Worm (Caenorhabditis elegans) whole organism, early embryonic: Measurements from ENCODE around the gene clec-40.

Experiments
- B0310.2 ChIP-seq: sonication (generic microtip); optimal IDR thresholded peaks from 2 replicates; lab custom pipeline; 2016; ENCODE audit warnings: mild to moderate bottlenecking, missing genetic modification characterization, missing compliant biosample characterization
- aly-1 ChIP-seq: sonication (generic microtip); optimal IDR thresholded peaks from 2 replicates; lab custom pipeline; 2016; ENCODE audit warnings: missing genetic modification characterization, missing compliant biosample characterization
- ama-1 ChIP-seq: fragments of 150-350 bp; optimal IDR thresholded peaks from 2 replicates; lab custom pipeline; 2014
- ceh-13 ChIP-seq: fragments of 200-800 bp; sonication (Bioruptor generic); optimal IDR thresholded peaks from 2 replicates; lab custom pipeline; 2018; ENCODE audit warnings: mild to moderate bottlenecking, missing genetic modification characterization, missing compliant biosample characterization
- ceh-36 ChIP-seq: sonication (generic microtip); optimal IDR thresholded peaks from 2 replicates; lab custom pipeline; 2016; ENCODE audit warnings: missing genetic modification characterization, inconsistent platforms, missing compliant biosample characterization
- ets-7 ChIP-seq: sonication (generic microtip); optimal IDR thresholded peaks from 2 replicates; lab custom pipeline; 2016; ENCODE audit warnings: missing genotype, missing genetic modification characterization, missing compliant biosample characterization
- flt-1 ChIP-seq: fragments of 200-800 bp; sonication (Bioruptor generic); IDR thresholded peaks from 2 replicates; pipeline ENCODE4 v1.3.6; 2022; ENCODE audit warnings: missing genetic modification characterization, missing compliant biosample characterization
- hmbx-1 ChIP-seq: sonication (generic microtip); optimal IDR thresholded peaks from 2 replicates; lab custom pipeline; 2016; ENCODE audit warnings: mild to moderate bottlenecking, missing genetic modification characterization, missing compliant biosample characterization
- hmg-4 ChIP-seq: fragments of 200-800 bp; sonication (Bioruptor generic); optimal IDR thresholded peaks from 2 replicates; lab custom pipeline; 2018; ENCODE audit warnings: mild to moderate bottlenecking, missing genetic modification characterization, missing compliant biosample characterization
- hnd-1 ChIP-seq: sonication (generic microtip); optimal IDR thresholded peaks from 2 replicates; lab custom pipeline; 2016; ENCODE audit warnings: missing genetic modification characterization, missing compliant biosample characterization
- pes-1 ChIP-seq: fragments of 200-800 bp; sonication (Bioruptor generic); IDR thresholded peaks from 2 replicates; pipeline ENCODE4 v1.3.6; 2022; ENCODE audit warnings: missing genetic modification reagents, missing genetic modification characterization, missing compliant biosample characterization
- scrt-1 ChIP-seq: fragments of 200-800 bp; sonication (Bioruptor generic); IDR thresholded peaks from 2 replicates; pipeline ENCODE4 v1.3.6; 2022; ENCODE audit warnings: missing genetic modification characterization, missing compliant biosample characterization
- tbx-11 ChIP-seq: fragments of 200-800 bp; sonication (Bioruptor generic); IDR thresholded peaks from 2 replicates; pipeline ENCODE4 v1.3.6; 2022; ENCODE audit warnings: missing genetic modification characterization, missing compliant biosample characterization
- tbx-37 ChIP-seq: fragments of 200-800 bp; sonication (Bioruptor generic); conservative IDR thresholded peaks from 2 replicates; pipeline ENCODE4 v1.3.6; 2022; ENCODE audit warnings: missing genetic modification reagents, missing genetic modification characterization, missing compliant biosample characterization

DNA sequence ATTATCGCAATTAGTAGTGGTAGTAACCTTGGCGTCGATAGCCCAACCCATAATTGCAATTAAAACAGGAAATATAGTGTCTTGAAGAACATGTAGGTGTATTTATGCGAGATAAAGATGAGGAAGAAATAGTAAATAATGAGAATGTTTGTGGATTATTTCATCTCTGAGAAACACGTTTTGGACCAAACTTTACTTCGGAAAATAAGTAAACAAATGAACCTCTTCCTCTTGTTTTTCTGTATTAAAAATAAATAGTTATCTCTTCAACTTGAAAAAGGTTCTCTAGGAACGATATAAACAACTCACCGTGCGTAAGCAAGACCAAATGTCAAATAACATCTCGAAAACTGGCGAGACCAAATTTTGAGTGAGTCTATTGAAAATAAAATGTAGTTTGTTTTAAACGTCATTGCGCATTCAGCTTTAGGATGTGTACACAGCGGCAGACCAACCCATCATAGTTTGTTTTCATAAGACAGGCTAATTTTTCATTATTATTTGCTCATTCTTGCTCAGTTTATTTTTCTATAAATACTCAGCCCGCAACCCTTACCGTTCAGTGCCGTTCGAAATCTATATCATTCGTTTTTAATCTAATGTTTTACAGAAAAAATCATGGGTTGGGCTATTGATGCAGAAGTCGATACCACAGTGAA is 41.5 kb upstream of the clec-40 start, which contains the start of the genes F09C6.11 and F09C6.12:
- no peak for TF ChIP-seq aly-1
- TF ChIP-seq ceh-36 (tag; lab: Kevin White, UChicago), result no peak
- TF ChIP-seq tbx-37 (GFP tag; lab: Robert Waterston, UW), result no peak
- no peak for TF ChIP-seq ama-1 (lab: Kevin White, UChicago)
- TF ChIP-seq B0310.2 (tag; lab: Kevin White, UChicago), result no peak
- TF ChIP-seq hnd-1 (tag; lab: Kevin White, UChicago), result no peak
- TF ChIP-seq scrt-1 (GFP tag; lab: Robert Waterston, UW), result no peak
- TF ChIP-seq flt-1, result no peak
- TF ChIP-seq ceh-13 (GFP tag; lab: Kevin White, UChicago), result no peak
- TF ChIP-seq tbx-11 (GFP tag; lab: Robert Waterston, UW), result no peak
- TF ChIP-seq hmg-4 (GFP tag; lab: Kevin White, UChicago), result no peak
- TF ChIP-seq hmbx-1 (tag; lab: Kevin White, UChicago), result no peak
- TF ChIP-seq pes-1, result no peak
- TF ChIP-seq ets-7 (tag; lab: Kevin White, UChicago), result no peak
